Worm (Caenorhabditis elegans) whole organism, mixed stage, embryonic: ENCODE measurements around the gene R07E4.1.

Experiments used
- ces-1 ChIP-seq: fragments of 150-350 bp; optimal IDR thresholded peaks from 2 replicates; lab custom pipeline; 2014; ENCODE audit warnings: missing biosample characterization, missing genetic modification reagents, missing genetic modification characterization
- elt-1 ChIP-seq: sonication (generic microtip); optimal IDR thresholded peaks from 2 replicates; lab custom pipeline; 2017; ENCODE audit warnings: missing genetic modification characterization, mild to moderate bottlenecking, missing compliant biosample characterization, antibody characterized with exemption, moderate library complexity, borderline replicate concordance; ENCODE audit not compliant: insufficient read depth
- nhr-12 ChIP-seq: fragments of 150-350 bp; optimal IDR thresholded peaks from 2 replicates; lab custom pipeline; 2014; ENCODE audit warnings: missing biosample characterization, missing genetic modification characterization
- zip-8 ChIP-seq: fragments of 150-350 bp; optimal IDR thresholded peaks from 2 replicates; lab custom pipeline; 2014; ENCODE audit warnings: missing biosample characterization, missing genetic modification characterization

DNA sequence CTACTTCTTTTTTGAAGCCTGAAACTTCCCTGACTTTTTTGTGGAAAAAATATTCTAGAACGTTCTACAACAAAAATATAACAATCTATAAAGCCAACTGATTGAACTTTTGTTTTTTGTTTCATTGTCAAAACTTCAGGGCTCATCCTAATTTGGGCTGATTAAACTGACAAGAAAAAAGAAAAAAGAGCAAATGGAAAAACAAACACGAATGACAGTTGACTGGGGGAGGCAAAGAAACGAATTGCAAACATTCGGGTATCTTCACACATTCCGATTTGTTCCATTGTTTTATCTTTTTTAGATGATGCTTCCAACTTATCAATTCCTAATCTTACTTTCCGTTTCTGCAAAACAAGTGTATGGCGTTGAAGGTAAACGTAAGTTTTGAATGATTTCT lies 23.4 kb upstream of the R07E4.1 start, which contains the start of gene C46F4.3:
- TF ChIP-seq nhr-12 (tag; lab: Kevin White, UChicago) (no peak), ces-1 (GFP tag; lab: Kevin White, UChicago) (no peak), zip-8 (tag; lab: Kevin White, UChicago) (no peak), elt-1 (tag; lab: Kevin White, UChicago) (no peak)
